Fruit fly (Drosophila melanogaster) S2 (cell line): ENCODE measurements around the gene Cpn.

Source experiments
- CG8478 ChIP-seq: fragments of >200 bp; optimal IDR thresholded peaks from 2 replicates; lab custom pipeline; 2018
- CTCF ChIP-seq, 2 experiments: fragments of >200 bp; optimal IDR thresholded peaks; 2 replicates each; lab custom pipeline; 2018

Gene Cpn

dm6 chr3R:12166086-12166485 lies at the start of gene Cpn:
Gene Cpn (minus strand): TSS chr3R:12166186.
- no peak for TF ChIP-seq CTCF (optimal IDR thresholded peaks at IDR 0.05; lab: Kevin White, UChicago)
- no peak for TF ChIP-seq CG8478 (lab: Kevin White, UChicago)

- TF ChIP-seq CTCF (optimal IDR thresholded peaks at IDR 0.05; lab: Kevin White, UChicago) (no peak), CG8478 (lab: Kevin White, UChicago) (no peak)
These were observed 48.2 kb upstream of the Cpn start, which contains the start of gene CG14742 for dm6 chr3R:12214201-12214600. Gene CG14742 (plus strand): TSS chr3R:12214501.

dm6 chr3R:12211552-12211951 lies 45.6 kb upstream of the Cpn start:
- TF ChIP-seq CTCF (optimal IDR thresholded peaks at IDR 0.05; lab: Kevin White, UChicago): no peak
- TF ChIP-seq CG8478 (lab: Kevin White, UChicago): no peak

- TF ChIP-seq CTCF (optimal IDR thresholded peaks at IDR 0.05; lab: Kevin White, UChicago) (no peak), CG8478 (lab: Kevin White, UChicago) (no peak)
These were observed 44.3 kb upstream of the Cpn start, which contains the start of gene CG4830 for dm6 chr3R:12210260-12210659. Gene CG4830 (minus strand): TSS chr3R:12210360.

- TF ChIP-seq CG8478 (lab: Kevin White, UChicago) (no peak), CTCF (optimal IDR thresholded peaks at IDR 0.05; lab: Kevin White, UChicago) (no peak)
These were observed 31.7 kb upstream of the Cpn start, which contains the start of gene Adk1 for dm6 chr3R:12197641-12198040. Gene Adk1 (plus strand): TSS chr3R:12197941.

dm6 chr3R:12196100-12196499 lies 30.1 kb upstream of the Cpn start:
- TF ChIP-seq CG8478 (lab: Kevin White, UChicago): no peak
- no peak for TF ChIP-seq CTCF (optimal IDR thresholded peaks at IDR 0.05; lab: Kevin White, UChicago)

dm6 chr3R:12194911-12195310 lies 28.9 kb upstream of the Cpn start, which contains the start of the genes eIF3d2 and CG43450:
Gene eIF3d2 (minus strand): TSS chr3R:12195011.
Gene CG43450 (plus strand): TSS chr3R:12195294.
- TF ChIP-seq CTCF (optimal IDR thresholded peaks at IDR 0.05; lab: Kevin White, UChicago) (no peak), CG8478 (lab: Kevin White, UChicago) (no peak)

- no peak for TF ChIP-seq CG8478 (lab: Kevin White, UChicago)
These were observed 19.6 kb upstream of the Cpn start for dm6 chr3R:12185615-12186014.

dm6 chr3R:12168348-12168747 lies 2.4 kb upstream of the Cpn start:
- TF ChIP-seq CTCF (optimal IDR thresholded peaks at IDR 0.05; lab: Kevin White, UChicago): no peak
- no peak for TF ChIP-seq CG8478 (lab: Kevin White, UChicago)

dm6 chr3R:12158495-12158894 lies 7.5 kb downstream of the Cpn start, which contains the start of gene dpr15:
Gene dpr15 (minus strand): TSS chr3R:12158595.
- TF ChIP-seq CTCF (optimal IDR thresholded peaks at IDR 0.05; lab: Kevin White, UChicago) (no peak), CG8478 (lab: Kevin White, UChicago) (no peak)

dm6 chr3R:12128151-12128970 lies 37.6 kb downstream of the Cpn start, which contains the start of gene CG4702:
Gene CG4702 (minus strand): TSS chr3R:12128201.
- TF ChIP-seq CG8478 (lab: Kevin White, UChicago): no peak
- no peak for TF ChIP-seq CTCF (optimal IDR thresholded peaks at IDR 0.05; lab: Kevin White, UChicago)

dm6 chr3R:12125431-12126027 lies 40.5 kb downstream of the Cpn start:
- TF ChIP-seq CG8478 (lab: Kevin White, UChicago) (no peak), CTCF (optimal IDR thresholded peaks at IDR 0.05; lab: Kevin White, UChicago) (no peak)

dm6 chr3R:12124843-12125242 lies 41.1 kb downstream of the Cpn start:
- TF ChIP-seq CG8478 (lab: Kevin White, UChicago): no peak
- TF ChIP-seq CTCF (optimal IDR thresholded peaks at IDR 0.05; lab: Kevin White, UChicago): no peak

- no peak for TF ChIP-seq CTCF (optimal IDR thresholded peaks at IDR 0.05; lab: Kevin White, UChicago)
- TF ChIP-seq CG8478 (lab: Kevin White, UChicago): no peak
These were observed 44.8 kb downstream of the Cpn start for dm6 chr3R:12121161-12121560.

dm6 chr3R:12113700-12114099 lies 52.3 kb downstream of the Cpn start:
- TF ChIP-seq CG8478 (lab: Kevin White, UChicago) (no peak), CTCF (optimal IDR thresholded peaks at IDR 0.05; lab: Kevin White, UChicago) (no peak)
